Worm (Caenorhabditis elegans): Measurements from ENCODE around the gene sec-61.G.

Gene sec-61.G

ce11 chrV:10909071-10909470 is 12.1 kb upstream of the sec-61.G start, which contains the start of gene zzz-1:
Gene zzz-1, minus strand, starts transcription at chrV:10909171.
- no peak for TF ChIP-seq lsy-2 (tag; optimal IDR thresholded peaks at IDR 0.05)
- no peak for TF ChIP-seq mls-2 (tag; optimal IDR thresholded peaks at IDR 0.05)
- TF ChIP-seq elt-1 (tag; optimal IDR thresholded peaks at IDR 0.05; ENCODE audit: borderline replicate concordance, insufficient read depth) = no peak
- TF ChIP-seq nhr-2 (tag; optimal IDR thresholded peaks at IDR 0.05) = no peak
- no peak for TF ChIP-seq drap-1 (GFP tag; optimal IDR thresholded peaks at IDR 0.05)
- TF ChIP-seq ztf-11 (tag; optimal IDR thresholded peaks at IDR 0.05) = no peak
- no peak for TF ChIP-seq M03D4.4 (tag; optimal IDR thresholded peaks at IDR 0.05)
- TF ChIP-seq hlh-1 (tag; optimal IDR thresholded peaks at IDR 0.05) = no peak
- no peak for TF ChIP-seq ceh-43 (GFP tag; optimal IDR thresholded peaks at IDR 0.05)
- TF ChIP-seq ceh-39 (tag; optimal IDR thresholded peaks at IDR 0.05) = no peak

- TF ChIP-seq unc-39 (tag; optimal IDR thresholded peaks at IDR 0.05) (no peak), unc-120 (tag; optimal IDR thresholded peaks at IDR 0.05; ENCODE audit: poor library complexity, severe bottlenecking) (peak; percentile 6), ces-1 (GFP tag; optimal IDR thresholded peaks at IDR 0.05) (peak; percentile 68), lsy-2 (tag; optimal IDR thresholded peaks at IDR 0.05) (no peak)
These were observed 7.9 kb upstream of the sec-61.G start for ce11 chrV:10904795-10905194.

- TF ChIP-seq nhr-12 (tag; optimal IDR thresholded peaks at IDR 0.05) (no peak), ces-1 (GFP tag; optimal IDR thresholded peaks at IDR 0.05) (peak; percentile 48), ceh-39 (tag; optimal IDR thresholded peaks at IDR 0.05) (no peak)
These were observed 6.8 kb upstream of the sec-61.G start, which contains the start of gene F32D8.15 for ce11 chrV:10903748-10904147. Gene F32D8.15, plus strand, starts transcription at chrV:10904048.

- no peak for TF ChIP-seq ces-1 (GFP tag; optimal IDR thresholded peaks at IDR 0.05)
- no peak for TF ChIP-seq lin-13 (tag; optimal IDR thresholded peaks at IDR 0.05)
- no peak for TF ChIP-seq nhr-12 (tag; optimal IDR thresholded peaks at IDR 0.05)
- TF ChIP-seq nhr-237 (tag; optimal IDR thresholded peaks at IDR 0.05) = no peak
- no peak for TF ChIP-seq nhr-2 (tag; optimal IDR thresholded peaks at IDR 0.05)
- no peak for TF ChIP-seq flh-1 (GFP tag; optimal IDR thresholded peaks at IDR 0.05)
- no peak for TF ChIP-seq bed-3 (GFP tag; optimal IDR thresholded peaks at IDR 0.05)
- TF ChIP-seq ceh-83 (GFP tag; optimal IDR thresholded peaks at IDR 0.05) = no peak
- no peak for TF ChIP-seq nhr-28 (tag; optimal IDR thresholded peaks at IDR 0.05)
- TF ChIP-seq ceh-39 (tag; optimal IDR thresholded peaks at IDR 0.05) = no peak
- TF ChIP-seq cnd-1 (tag; optimal IDR thresholded peaks at IDR 0.05) = no peak
- no peak for TF ChIP-seq blmp-1 (tag; optimal IDR thresholded peaks at IDR 0.05)
- TF ChIP-seq mep-1 (tag; optimal IDR thresholded peaks at IDR 0.05) = no peak
- no peak for TF ChIP-seq ham-2 (GFP tag; optimal IDR thresholded peaks at IDR 0.05)
- TF ChIP-seq tbx-8 (GFP tag; optimal IDR thresholded peaks at IDR 0.05) = no peak
- no peak for TF ChIP-seq drap-1 (GFP tag; optimal IDR thresholded peaks at IDR 0.05)
These were observed 5.7 kb upstream of the sec-61.G start, which contains the start of gene F32D8.8 for ce11 chrV:10902682-10903081. Gene F32D8.8, minus strand, starts transcription at chrV:10902782.

- TF ChIP-seq ceh-83 (GFP tag; optimal IDR thresholded peaks at IDR 0.05) (no peak), tbx-8 (GFP tag; optimal IDR thresholded peaks at IDR 0.05) (no peak), mab-5 (tag; optimal IDR thresholded peaks at IDR 0.05) (no peak), nhr-12 (tag; optimal IDR thresholded peaks at IDR 0.05) (no peak), ham-2 (GFP tag; optimal IDR thresholded peaks at IDR 0.05) (no peak), hlh-1 (tag; optimal IDR thresholded peaks at IDR 0.05) (no peak), pha-4 (tag; optimal IDR thresholded peaks at IDR 0.05) (no peak)
These were observed 4.2 kb upstream of the sec-61.G start, which contains the start of gene spp-16 for ce11 chrV:10901125-10901524. Gene spp-16, minus strand, starts transcription at chrV:10901303.

- TF ChIP-seq unc-120 (tag; optimal IDR thresholded peaks at IDR 0.05; ENCODE audit: poor library complexity, severe bottlenecking) (no peak), elt-1 (tag; optimal IDR thresholded peaks at IDR 0.05; ENCODE audit: borderline replicate concordance, insufficient read depth) (peak; percentile 64)
These were observed 1.7 kb upstream of the sec-61.G start for ce11 chrV:10898629-10899028.

- TF ChIP-seq unc-62 (GFP tag; optimal IDR thresholded peaks at IDR 0.05) = peak; percentile 15
- no peak for TF ChIP-seq snpc-4 (tag; optimal IDR thresholded peaks at IDR 0.05)
- no peak for TF ChIP-seq sem-2 (GFP tag; optimal IDR thresholded peaks at IDR 0.05)
These were observed 1.2 kb upstream of the sec-61.G start, which contains the start of gene F32D8.7 for ce11 chrV:10898107-10898506. Gene F32D8.7, plus strand, starts transcription at chrV:10898435.
